Worm (Caenorhabditis elegans) whole organism, L1 larva: ENCODE data around the gene E01G6.2.

ENCODE experiments used
- C16A3.4 ChIP-seq: fragments of 150-350 bp; optimal IDR thresholded peaks from 2 replicates; lab custom pipeline; 2014; ENCODE audit warnings: missing biosample characterization, missing genetic modification characterization
- aha-1 ChIP-seq: fragments of 150-350 bp; optimal IDR thresholded peaks from 2 replicates; lab custom pipeline; 2014; ENCODE audit warnings: missing biosample characterization, missing genetic modification characterization
- aly-2 ChIP-seq: fragments of 150-350 bp; optimal IDR thresholded peaks from 2 replicates; lab custom pipeline; 2014; ENCODE audit warnings: missing biosample characterization, missing genetic modification characterization
- ceh-8 ChIP-seq: fragments of 200-800 bp; sonication (Bioruptor generic); optimal IDR thresholded peaks from 2 replicates; lab custom pipeline; 2018; ENCODE audit warnings: mild to moderate bottlenecking, missing genetic modification characterization, moderate library complexity, missing compliant biosample characterization
- dpl-1 ChIP-seq, 3 experiments: fragments of 150-350 bp in 2 of 3; sonication (generic microtip) in 1 of 3; optimal IDR thresholded peaks; 2 replicates each; lab custom pipeline; 2014 to 2017; ENCODE audit warnings: missing biosample characterization in 3 of 3, missing genetic modification characterization in 3 of 3, missing genetic modification reagents in 3 of 3
- dsc-1 ChIP-seq: sonication (generic microtip); optimal IDR thresholded peaks from 2 replicates; lab custom pipeline; 2016; ENCODE audit warnings: mild to moderate bottlenecking, missing genetic modification characterization, missing compliant biosample characterization
- efl-1 ChIP-seq, 4 experiments: fragments of 150-350 bp; optimal IDR thresholded peaks in 3 of 4; peaks in 1 of 4; 1 replicate in 1 of 4; 2 replicates in 3 of 4; lab custom pipeline; 2014; ENCODE audit warnings: missing biosample characterization in 2 of 4, missing genetic modification characterization in 2 of 4, missing genetic modification reagents in 2 of 4
- efl-3 ChIP-seq: fragments of 200-800 bp; sonication (Bioruptor generic); optimal IDR thresholded peaks from 2 replicates; lab custom pipeline; 2018; ENCODE audit warnings: mild to moderate bottlenecking, missing genetic modification characterization, missing compliant biosample characterization
- egl-27 ChIP-seq, 2 experiments: fragments of 150-350 bp in 1 of 2; sonication (generic microtip); optimal IDR thresholded peaks; 3 replicates each; lab custom pipeline; 2017 to 2018; ENCODE audit warnings: missing biosample characterization in 2 of 2, missing genetic modification characterization in 2 of 2, missing genetic modification reagents in 2 of 2
- elt-2 ChIP-seq: sonication (generic microtip); optimal IDR thresholded peaks from 2 replicates; lab custom pipeline; 2016; ENCODE audit warnings: missing genetic modification characterization, mild to moderate bottlenecking, inconsistent platforms, missing compliant biosample characterization, missing genetic modification reagents
- ets-5 ChIP-seq: fragments of 200-800 bp; sonication (Bioruptor generic); IDR thresholded peaks from 2 replicates; pipeline ENCODE4 v1.3.6; 2022; ENCODE audit warnings: missing genetic modification characterization, missing compliant biosample characterization
- fkh-4 ChIP-seq: sonication (generic microtip); optimal IDR thresholded peaks from 2 replicates; lab custom pipeline; 2016; ENCODE audit warnings: missing compliant biosample characterization, missing genetic modification characterization, borderline replicate concordance
- fkh-8 ChIP-seq: sonication (generic microtip); optimal IDR thresholded peaks from 2 replicates; lab custom pipeline; 2016; ENCODE audit warnings: mild to moderate bottlenecking, missing genetic modification characterization, missing compliant biosample characterization
- fos-1 ChIP-seq: fragments of 150-350 bp; optimal IDR thresholded peaks from 2 replicates; lab custom pipeline; 2014; ENCODE audit warnings: missing biosample characterization, missing genetic modification characterization
- hlh-4 ChIP-seq: sonication (generic microtip); optimal IDR thresholded peaks from 2 replicates; lab custom pipeline; 2016; ENCODE audit warnings: mild to moderate bottlenecking, missing genetic modification characterization, missing compliant biosample characterization
- hpl-2 ChIP-seq: fragments of 150-350 bp; optimal IDR thresholded peaks from 2 replicates; lab custom pipeline; 2014; ENCODE audit warnings: missing biosample characterization, missing genetic modification reagents, missing genetic modification characterization
- lin-15B ChIP-seq: fragments of 150-350 bp; sonication (generic microtip); optimal IDR thresholded peaks from 3 replicates; lab custom pipeline; 2014; ENCODE audit warnings: missing biosample characterization, missing genetic modification characterization
- lin-35 ChIP-seq, 2 experiments: fragments of 150-350 bp; optimal IDR thresholded peaks; 2 replicates each; lab custom pipeline; 2014; ENCODE audit warnings: missing biosample characterization in 2 of 2, missing genetic modification characterization in 2 of 2, missing genetic modification reagents in 2 of 2
- lsy-2 ChIP-seq, 2 experiments: fragments of 150-350 bp; optimal IDR thresholded peaks; 2 replicates each; lab custom pipeline; 2014; ENCODE audit warnings: missing biosample characterization in 2 of 2, missing genetic modification characterization in 2 of 2
- mab-9 ChIP-seq: fragments of 200-800 bp; sonication (Bioruptor generic); IDR thresholded peaks from 2 replicates; pipeline ENCODE4 v1.3.6; 2022; ENCODE audit warnings: missing genetic modification reagents, missing genetic modification characterization, missing compliant biosample characterization
- mep-1 ChIP-seq: fragments of 150-350 bp; optimal IDR thresholded peaks from 2 replicates; lab custom pipeline; 2014; ENCODE audit warnings: missing biosample characterization, missing genetic modification characterization
- nhr-11 ChIP-seq: fragments of 150-350 bp; optimal IDR thresholded peaks from 2 replicates; lab custom pipeline; 2014; ENCODE audit warnings: missing biosample characterization, missing genetic modification characterization
- nhr-12 ChIP-seq: sonication (generic microtip); optimal IDR thresholded peaks from 2 replicates; lab custom pipeline; 2017; ENCODE audit warnings: missing biosample characterization, missing genetic modification characterization
- nhr-20 ChIP-seq: sonication (generic microtip); optimal IDR thresholded peaks from 2 replicates; lab custom pipeline; 2016; ENCODE audit warnings: mild to moderate bottlenecking, missing genetic modification characterization, missing compliant biosample characterization
- nhr-28 ChIP-seq: fragments of 150-350 bp; optimal IDR thresholded peaks from 2 replicates; lab custom pipeline; 2014; ENCODE audit warnings: missing biosample characterization, missing genetic modification characterization
- nhr-76 ChIP-seq: sonication (generic microtip); optimal IDR thresholded peaks from 2 replicates; lab custom pipeline; 2017; ENCODE audit warnings: missing biosample characterization, missing genetic modification characterization
- nhr-77 ChIP-seq: fragments of 150-350 bp; optimal IDR thresholded peaks from 2 replicates; lab custom pipeline; 2014; ENCODE audit warnings: missing biosample characterization, missing genetic modification characterization
- nhr-90 ChIP-seq: sonication (generic microtip); optimal IDR thresholded peaks from 2 replicates; lab custom pipeline; 2016; ENCODE audit warnings: mild to moderate bottlenecking, missing genetic modification characterization, missing compliant biosample characterization; ENCODE audit not compliant: poor library complexity
- pag-3 ChIP-seq: sonication (generic microtip); optimal IDR thresholded peaks from 2 replicates; lab custom pipeline; 2017; ENCODE audit warnings: missing genetic modification characterization, mild to moderate bottlenecking, missing compliant biosample characterization, antibody characterized with exemption, borderline replicate concordance; ENCODE audit not compliant: insufficient read depth
- snpc-4 ChIP-seq: fragments of 150-350 bp; optimal IDR thresholded peaks from 2 replicates; lab custom pipeline; 2014; ENCODE audit warnings: missing biosample characterization, missing genetic modification characterization
- sptf-1 ChIP-seq: fragments of 150-350 bp; optimal IDR thresholded peaks from 2 replicates; lab custom pipeline; 2014; ENCODE audit warnings: missing biosample characterization, missing genetic modification characterization
- sup-37 ChIP-seq: fragments of 200-800 bp; sonication (Bioruptor generic); optimal IDR thresholded peaks from 2 replicates; lab custom pipeline; 2018; ENCODE audit warnings: mild to moderate bottlenecking, missing genetic modification characterization, missing compliant biosample characterization
- tbx-2 ChIP-seq: sonication (generic microtip); optimal IDR thresholded peaks from 2 replicates; lab custom pipeline; 2016; ENCODE audit warnings: missing genetic modification characterization, missing compliant biosample characterization
- tlp-1 ChIP-seq: fragments of 150-350 bp; optimal IDR thresholded peaks from 2 replicates; lab custom pipeline; 2014; ENCODE audit warnings: missing biosample characterization, missing genetic modification characterization
- unc-30 ChIP-seq: sonication (generic microtip); optimal IDR thresholded peaks from 2 replicates; lab custom pipeline; 2017; ENCODE audit warnings: missing biosample characterization, missing genetic modification characterization
- unc-86 ChIP-seq: sonication (generic microtip); optimal IDR thresholded peaks from 2 replicates; lab custom pipeline; 2016; ENCODE audit warnings: missing genetic modification characterization, missing compliant biosample characterization

The E01G6.2 gene

ce11 chrX:12210145-12211032 is 46.1 kb upstream of the E01G6.2 start (continued):
- TF ChIP-seq nhr-20 (tag; lab: Kevin White, UChicago) (peak; percentile 7), egl-27 (tag; optimal IDR thresholded peaks at IDR 0.05; lab: Kevin White, UChicago) (no peak), dsc-1 (tag; lab: Kevin White, UChicago) (peak; percentile 90), dpl-1 (GFP tag; optimal IDR thresholded peaks at IDR 0.05; lab: Kevin White, UChicago) (no peak), fkh-8 (tag; lab: Kevin White, UChicago) (peak; percentile 61), lin-35 (GFP tag; optimal IDR thresholded peaks at IDR 0.05; lab: Kevin White, UChicago) (no peak), ets-5 (no peak), sptf-1 (tag; lab: Kevin White, UChicago) (no peak), tbx-2 (tag; lab: Kevin White, UChicago) (no peak), pag-3 (no peak)

- TF ChIP-seq mep-1 (no peak), nhr-11 (tag; lab: Kevin White, UChicago) (no peak)
Observed at ce11 chrX:12212801-12213200, 43.6 kb upstream of the E01G6.2 start, which contains the start of gene cab-1. Gene cab-1 (minus strand): TSS chrX:12212901.

- TF ChIP-seq tlp-1 (tag; lab: Kevin White, UChicago) = no peak
- no peak for TF ChIP-seq ets-5
- TF ChIP-seq efl-1 (optimal IDR thresholded peaks at IDR 0.05; lab: Kevin White, UChicago) = no peak
- no peak for TF ChIP-seq efl-1 (GFP tag; optimal IDR thresholded peaks at IDR 0.05 in 1 of 2; lab: Kevin White, UChicago)
- TF ChIP-seq aha-1 (tag; lab: Kevin White, UChicago) = no peak
- TF ChIP-seq fkh-4 = no peak
- TF ChIP-seq lin-15B = no peak
- no peak for TF ChIP-seq dsc-1 (tag; lab: Kevin White, UChicago)
- TF ChIP-seq sup-37 = no peak
- TF ChIP-seq dpl-1 (GFP tag; optimal IDR thresholded peaks at IDR 0.05; lab: Kevin White, UChicago) = no peak
- no peak for TF ChIP-seq mep-1
- no peak for TF ChIP-seq hlh-4 (tag; lab: Kevin White, UChicago)
- no peak for TF ChIP-seq mab-9 (GFP tag; lab: Robert Waterston, UW)
Observed at ce11 chrX:12216943-12217342, 39.5 kb upstream of the E01G6.2 start, which contains the start of gene C23H4.8. Gene C23H4.8 (plus strand): TSS chrX:12217243.

ce11 chrX:12219477-12219876 is 37.0 kb upstream of the E01G6.2 start, which contains the start of gene cest-8:
Gene cest-8 (plus strand): TSS chrX:12219660.
- TF ChIP-seq nhr-28 (tag; lab: Kevin White, UChicago) = no peak
- TF ChIP-seq elt-2 (tag; lab: Kevin White, UChicago) = no peak
- no peak for TF ChIP-seq C16A3.4
- no peak for TF ChIP-seq lsy-2 (tag; optimal IDR thresholded peaks at IDR 0.05; lab: Kevin White, UChicago)
- no peak for TF ChIP-seq efl-3 (GFP tag; lab: Kevin White, UChicago)
- TF ChIP-seq nhr-76 (tag; lab: Kevin White, UChicago) = no peak
- no peak for TF ChIP-seq nhr-90 (tag; lab: Kevin White, UChicago)
- TF ChIP-seq unc-86 = no peak
- no peak for TF ChIP-seq fos-1
- no peak for TF ChIP-seq unc-30 (tag; lab: Kevin White, UChicago)
- no peak for TF ChIP-seq fkh-4

- TF ChIP-seq nhr-12 = no peak
- no peak for TF ChIP-seq elt-2 (tag; lab: Kevin White, UChicago)
- no peak for TF ChIP-seq nhr-77 (tag; lab: Kevin White, UChicago)
- no peak for TF ChIP-seq ceh-8 (GFP tag; lab: Kevin White, UChicago)
- no peak for TF ChIP-seq snpc-4
- TF ChIP-seq hpl-2 (GFP tag; lab: Kevin White, UChicago) = no peak
- no peak for TF ChIP-seq aly-2 (tag; lab: Kevin White, UChicago)
Observed at ce11 chrX:12221817-12222216, 34.6 kb upstream of the E01G6.2 start, which contains the start of gene cest-9.2. Gene cest-9.2 (plus strand): TSS chrX:12222117.
